Worm (Caenorhabditis elegans) whole organism, late embryonic: ENCODE data around the gene T10H4.4.

Experiments used
- K02D7.2 ChIP-seq: sonication (generic microtip); optimal IDR thresholded peaks from 2 replicates; lab custom pipeline; 2017; ENCODE audit warnings: mild to moderate bottlenecking, missing genetic modification characterization, missing compliant biosample characterization
- K09A11.1 ChIP-seq: sonication (generic microtip); optimal IDR thresholded peaks from 2 replicates; lab custom pipeline; 2017; ENCODE audit warnings: antibody characterized with exemption, mild to moderate bottlenecking, missing genetic modification characterization, missing compliant biosample characterization; ENCODE audit not compliant: insufficient read depth
- T23F11.4 ChIP-seq: fragments of 200-800 bp; sonication (Bioruptor generic); optimal IDR thresholded peaks from 2 replicates; lab custom pipeline; 2018; ENCODE audit warnings: mild to moderate bottlenecking, missing genetic modification characterization, missing compliant biosample characterization
- ceh-19 ChIP-seq: fragments of 200-800 bp; sonication (Bioruptor generic); optimal IDR thresholded peaks from 2 replicates; lab custom pipeline; 2018; ENCODE audit warnings: mild to moderate bottlenecking, missing genetic modification characterization, missing compliant biosample characterization
- ceh-2 ChIP-seq: sonication (generic microtip); optimal IDR thresholded peaks from 2 replicates; lab custom pipeline; 2016; ENCODE audit warnings: missing genotype, missing genetic modification characterization, missing compliant biosample characterization
- ceh-22 ChIP-seq: sonication (generic microtip); optimal IDR thresholded peaks from 2 replicates; lab custom pipeline; 2017; ENCODE audit warnings: missing biosample characterization, missing genetic modification characterization
- ceh-24 ChIP-seq: sonication (generic microtip); optimal IDR thresholded peaks from 2 replicates; lab custom pipeline; 2016; ENCODE audit warnings: mild to moderate bottlenecking, missing genetic modification characterization, missing compliant biosample characterization
- ceh-45 ChIP-seq: fragments of 200-800 bp; sonication (Bioruptor generic); IDR thresholded peaks from 2 replicates; pipeline ENCODE4 v1.3.6; 2022; ENCODE audit warnings: missing genetic modification reagents, missing genetic modification characterization, missing compliant biosample characterization
- ceh-9 ChIP-seq: sonication (generic microtip); optimal IDR thresholded peaks from 2 replicates; lab custom pipeline; 2016; ENCODE audit warnings: mild to moderate bottlenecking, missing genetic modification characterization, inconsistent platforms, missing compliant biosample characterization
- che-1 ChIP-seq: sonication (generic microtip); optimal IDR thresholded peaks from 2 replicates; lab custom pipeline; 2016; ENCODE audit warnings: mild to moderate bottlenecking, missing genetic modification characterization, missing compliant biosample characterization
- dmd-4 ChIP-seq: sonication (generic microtip); optimal IDR thresholded peaks from 2 replicates; lab custom pipeline; 2016; ENCODE audit warnings: borderline replicate concordance, missing genetic modification characterization, missing compliant biosample characterization
- elt-2 ChIP-seq: sonication (generic microtip); optimal IDR thresholded peaks from 2 replicates; lab custom pipeline; 2016; ENCODE audit warnings: missing genetic modification reagents, missing genetic modification characterization, missing compliant biosample characterization
- elt-4 ChIP-seq: sonication (generic microtip); optimal IDR thresholded peaks from 2 replicates; lab custom pipeline; 2016; ENCODE audit warnings: missing genetic modification characterization, missing compliant biosample characterization
- fax-1 ChIP-seq: sonication (generic microtip); optimal IDR thresholded peaks from 2 replicates; lab custom pipeline; 2016; ENCODE audit warnings: missing genotype, missing genetic modification characterization, missing compliant biosample characterization
- fkh-6 ChIP-seq: sonication (generic microtip); optimal IDR thresholded peaks from 2 replicates; lab custom pipeline; 2016; ENCODE audit warnings: missing genetic modification characterization, missing compliant biosample characterization
- gmeb-2 ChIP-seq: sonication (generic microtip); optimal IDR thresholded peaks from 2 replicates; lab custom pipeline; 2016; ENCODE audit warnings: missing genetic modification characterization, inconsistent platforms, missing compliant biosample characterization
- hlh-13 ChIP-seq: fragments of 200-800 bp; sonication (Bioruptor generic); optimal IDR thresholded peaks from 2 replicates; lab custom pipeline; 2018; ENCODE audit warnings: mild to moderate bottlenecking, missing genetic modification characterization, missing compliant biosample characterization
- hlh-30 ChIP-seq: sonication (generic microtip); optimal IDR thresholded peaks from 2 replicates; lab custom pipeline; 2017; ENCODE audit warnings: antibody characterized with exemption, missing genetic modification characterization, missing compliant biosample characterization; ENCODE audit not compliant: insufficient read depth
- hlh-6 ChIP-seq: sonication (generic microtip); optimal IDR thresholded peaks from 2 replicates; lab custom pipeline; 2016; ENCODE audit warnings: missing genotype, missing genetic modification characterization, missing compliant biosample characterization
- madf-2 ChIP-seq: sonication (generic microtip); optimal IDR thresholded peaks from 2 replicates; lab custom pipeline; 2017; ENCODE audit warnings: missing genetic modification characterization, missing compliant biosample characterization
- mec-3 ChIP-seq: sonication (generic microtip); optimal IDR thresholded peaks from 2 replicates; lab custom pipeline; 2016; ENCODE audit warnings: borderline replicate concordance, missing genetic modification characterization, missing compliant biosample characterization
- nhr-11 ChIP-seq: fragments of 150-350 bp; optimal IDR thresholded peaks from 2 replicates; lab custom pipeline; 2014; ENCODE audit warnings: missing biosample characterization, missing genetic modification characterization
- nhr-232 ChIP-seq: sonication (generic microtip); optimal IDR thresholded peaks from 2 replicates; lab custom pipeline; 2016; ENCODE audit warnings: missing genetic modification characterization, missing compliant biosample characterization
- npax-4 ChIP-seq: sonication (generic microtip); optimal IDR thresholded peaks from 2 replicates; lab custom pipeline; 2016; ENCODE audit warnings: missing genetic modification characterization, missing compliant biosample characterization
- odd-2 ChIP-seq: sonication (generic microtip); optimal IDR thresholded peaks from 2 replicates; lab custom pipeline; 2017; ENCODE audit warnings: antibody characterized with exemption, mild to moderate bottlenecking, missing genetic modification characterization, missing compliant biosample characterization
- pat-9 ChIP-seq: fragments of 200-800 bp; sonication (Bioruptor generic); optimal IDR thresholded peaks from 2 replicates; lab custom pipeline; 2018; ENCODE audit warnings: mild to moderate bottlenecking, missing genetic modification characterization, moderate library complexity, missing compliant biosample characterization
- pha-2 ChIP-seq: sonication (generic microtip); optimal IDR thresholded peaks from 2 replicates; lab custom pipeline; 2017; ENCODE audit warnings: mild to moderate bottlenecking, missing genetic modification characterization, missing compliant biosample characterization
- pha-4 ChIP-seq: fragments of 150-350 bp; optimal IDR thresholded peaks from 2 replicates; lab custom pipeline; 2018; ENCODE audit warnings: missing biosample characterization, missing genetic modification reagents, missing genetic modification characterization
- pqm-1 ChIP-seq: sonication (generic microtip); optimal IDR thresholded peaks from 2 replicates; lab custom pipeline; 2016; ENCODE audit warnings: missing genetic modification characterization, missing compliant biosample characterization
- ref-2 ChIP-seq: sonication (generic microtip); optimal IDR thresholded peaks from 2 replicates; lab custom pipeline; 2016; ENCODE audit warnings: missing genetic modification characterization, missing compliant biosample characterization
- rnt-1 ChIP-seq: sonication (generic microtip); optimal IDR thresholded peaks from 2 replicates; lab custom pipeline; 2016; ENCODE audit warnings: missing genetic modification characterization, missing compliant biosample characterization
- sdc-2 ChIP-seq: sonication (generic microtip); optimal IDR thresholded peaks from 2 replicates; lab custom pipeline; 2016; ENCODE audit warnings: missing genotype, missing genetic modification characterization, missing compliant biosample characterization
- sox-2 ChIP-seq: fragments of 200-800 bp; sonication (Bioruptor generic); IDR thresholded peaks from 2 replicates; pipeline ENCODE4 v1.3.6; 2022; ENCODE audit warnings: missing genetic modification reagents, missing genetic modification characterization, missing compliant biosample characterization
- sox-4 ChIP-seq: sonication (generic microtip); optimal IDR thresholded peaks from 2 replicates; lab custom pipeline; 2017; ENCODE audit warnings: mild to moderate bottlenecking, missing genetic modification characterization, inconsistent platforms, missing compliant biosample characterization
- tbx-7 ChIP-seq: sonication (generic microtip); optimal IDR thresholded peaks from 2 replicates; lab custom pipeline; 2016; ENCODE audit warnings: missing genotype, missing genetic modification characterization, missing compliant biosample characterization
- ttx-3 ChIP-seq: sonication (generic microtip); optimal IDR thresholded peaks from 2 replicates; lab custom pipeline; 2016; ENCODE audit warnings: missing genetic modification reagents, missing genetic modification characterization, missing compliant biosample characterization
- unc-3 ChIP-seq, 2 experiments: fragments of 200-800 bp in 1 of 2; sonication (Bioruptor generic) in 1 of 2; sonication (generic microtip) in 1 of 2; conservative IDR thresholded peaks in 1 of 2; optimal IDR thresholded peaks in 1 of 2; 2 replicates each; pipeline versions ENCODE4 v1.3.6 to Lab custom; 2016 to 2022; ENCODE audit warnings: missing compliant biosample characterization in 2 of 2, missing genetic modification characterization in 2 of 2, missing genetic modification reagents in 1 of 2
- unc-42 ChIP-seq: sonication (generic microtip); optimal IDR thresholded peaks from 2 replicates; lab custom pipeline; 2016; ENCODE audit warnings: missing genotype, missing genetic modification characterization, missing compliant biosample characterization
- unc-55 ChIP-seq: sonication (generic microtip); optimal IDR thresholded peaks from 2 replicates; lab custom pipeline; 2017; ENCODE audit warnings: missing biosample characterization, missing genetic modification reagents, missing genetic modification characterization
- zip-5 ChIP-seq: sonication (generic microtip); optimal IDR thresholded peaks from 2 replicates; lab custom pipeline; 2016; ENCODE audit warnings: missing genetic modification characterization, missing compliant biosample characterization
- ztf-16 ChIP-seq: sonication (generic microtip); optimal IDR thresholded peaks from 2 replicates; lab custom pipeline; 2017; ENCODE audit warnings: missing genetic modification characterization, missing compliant biosample characterization

Gene T10H4.4

ce11 chrV:15310780-15311179 lies 38.6 kb upstream of the T10H4.4 start, which contains the start of gene irld-62 (continued):
- no peak for TF ChIP-seq pha-2

ce11 chrV:15309011-15309410 lies 36.8 kb upstream of the T10H4.4 start, which contains the start of gene srz-10:
Gene srz-10 (minus strand): TSS chrV:15309098.
- TF ChIP-seq madf-2 (tag; lab: Kevin White, UChicago) (no peak), ceh-2 (tag; lab: Kevin White, UChicago) (no peak), fkh-6 (tag; lab: Kevin White, UChicago) (no peak), zip-5 (tag; lab: Kevin White, UChicago) (no peak), mec-3 (tag; lab: Kevin White, UChicago) (no peak), dmd-4 (tag; lab: Kevin White, UChicago) (no peak), rnt-1 (no peak), T23F11.4 (no peak)

- TF ChIP-seq unc-42 (tag; lab: Kevin White, UChicago) (no peak), pha-4 (no peak), ceh-22 (tag; lab: Kevin White, UChicago) (no peak), hlh-30 (tag; lab: Kevin White, UChicago) (no peak), ztf-16 (tag; lab: Kevin White, UChicago) (no peak), K02D7.2 (tag; lab: Kevin White, UChicago) (no peak), fax-1 (tag; lab: Kevin White, UChicago) (no peak), nhr-232 (tag; lab: Kevin White, UChicago) (no peak), hlh-13 (GFP tag; lab: Kevin White, UChicago) (no peak), odd-2 (tag; lab: Kevin White, UChicago) (no peak), pqm-1 (no peak), ceh-19 (GFP tag; lab: Kevin White, UChicago) (no peak), fkh-6 (tag; lab: Kevin White, UChicago) (no peak), che-1 (tag; lab: Kevin White, UChicago) (no peak), hlh-6 (tag; lab: Kevin White, UChicago) (no peak), elt-2 (tag; lab: Kevin White, UChicago) (no peak), sdc-2 (tag; lab: Kevin White, UChicago) (no peak), gmeb-2 (tag; lab: Kevin White, UChicago) (no peak), sox-2 (GFP tag; lab: Robert Waterston, UW) (no peak)
These were observed 34.6 kb upstream of the T10H4.4 start, which contains the start of gene T26H8.4 for ce11 chrV:15306745-15307144. Gene T26H8.4 (minus strand): TSS chrV:15306845.

- no peak for TF ChIP-seq nhr-11 (tag; lab: Kevin White, UChicago)
- no peak for TF ChIP-seq fax-1 (tag; lab: Kevin White, UChicago)
- no peak for TF ChIP-seq ref-2 (tag; lab: Kevin White, UChicago)
- TF ChIP-seq ceh-22 (tag; lab: Kevin White, UChicago) = no peak
- no peak for TF ChIP-seq ceh-45
- TF ChIP-seq npax-4 (tag; lab: Kevin White, UChicago) = no peak
- TF ChIP-seq ceh-19 (GFP tag; lab: Kevin White, UChicago) = no peak
- TF ChIP-seq unc-55 = no peak
- no peak for TF ChIP-seq pat-9 (tag; lab: Kevin White, UChicago)
- no peak for TF ChIP-seq mec-3 (tag; lab: Kevin White, UChicago)
These were observed 33.3 kb upstream of the T10H4.4 start, which contains the start of gene T26H8.5 for ce11 chrV:15305502-15305901. Gene T26H8.5 (minus strand): TSS chrV:15305602.

ce11 chrV:15303625-15304024 lies 31.5 kb upstream of the T10H4.4 start, which contains the start of gene srx-48:
Gene srx-48 (minus strand): TSS chrV:15303725.
- TF ChIP-seq fax-1 (tag; lab: Kevin White, UChicago) (no peak), sdc-2 (tag; lab: Kevin White, UChicago) (no peak), ttx-3 (tag; lab: Kevin White, UChicago) (no peak), K09A11.1 (tag; lab: Kevin White, UChicago) (no peak), unc-3 (GFP tag; conservative IDR thresholded peaks at IDR 0.05; lab: Robert Waterston, UW) (no peak), unc-3 (tag; optimal IDR thresholded peaks at IDR 0.05; lab: Kevin White, UChicago) (no peak), ceh-9 (tag; lab: Kevin White, UChicago) (no peak), odd-2 (tag; lab: Kevin White, UChicago) (no peak), ceh-24 (tag; lab: Kevin White, UChicago) (no peak), tbx-7 (no peak), unc-55 (no peak), dmd-4 (tag; lab: Kevin White, UChicago) (no peak), hlh-30 (tag; lab: Kevin White, UChicago) (no peak), pat-9 (tag; lab: Kevin White, UChicago) (no peak), sox-2 (GFP tag; lab: Robert Waterston, UW) (no peak), sox-4 (tag; lab: Kevin White, UChicago) (no peak), madf-2 (tag; lab: Kevin White, UChicago) (no peak), zip-5 (tag; lab: Kevin White, UChicago) (no peak), gmeb-2 (tag; lab: Kevin White, UChicago) (no peak), elt-4 (tag; lab: Kevin White, UChicago) (no peak)
